Worm (Caenorhabditis elegans) whole organism, L4 larva: ENCODE data around the gene fbxc-39.

Source experiments
- D1046.2 ChIP-seq: fragments of 200-800 bp; sonication (Bioruptor generic); IDR thresholded peaks from 2 replicates; pipeline ENCODE4 v1.3.6; 2022; ENCODE audit warnings: missing genetic modification characterization, missing compliant biosample characterization
- T20F7.1 ChIP-seq: fragments of 200-800 bp; sonication (Bioruptor generic); optimal IDR thresholded peaks from 2 replicates; lab custom pipeline; 2018; ENCODE audit warnings: mild to moderate bottlenecking, missing genetic modification characterization, missing compliant biosample characterization
- arid-1 ChIP-seq: fragments of 200-800 bp; sonication (Bioruptor generic); conservative IDR thresholded peaks from 2 replicates; pipeline ENCODE4 v1.3.6; 2022; ENCODE audit warnings: missing genetic modification reagents, missing genetic modification characterization, missing compliant biosample characterization
- ceh-62 ChIP-seq: sonication (generic microtip); optimal IDR thresholded peaks from 2 replicates; lab custom pipeline; 2017; ENCODE audit warnings: missing biosample characterization, missing genetic modification characterization
- dmd-8 ChIP-seq: fragments of 200-800 bp; sonication (Bioruptor generic); IDR thresholded peaks from 2 replicates; pipeline ENCODE4 v1.3.6; 2022; ENCODE audit warnings: missing genetic modification characterization, missing compliant biosample characterization
- fos-1 ChIP-seq: fragments of 150-350 bp; optimal IDR thresholded peaks from 2 replicates; lab custom pipeline; 2014; ENCODE audit warnings: missing biosample characterization, missing genetic modification characterization
- jun-1 ChIP-seq: fragments of 150-350 bp; optimal IDR thresholded peaks from 2 replicates; lab custom pipeline; 2014; ENCODE audit warnings: missing biosample characterization, missing genetic modification reagents, missing genetic modification characterization
- mes-2 ChIP-seq: sonication (generic microtip); optimal IDR thresholded peaks from 2 replicates; lab custom pipeline; 2016; ENCODE audit warnings: missing genotype, mild to moderate bottlenecking, missing genetic modification characterization, missing compliant biosample characterization; ENCODE audit not compliant: poor library complexity, severe bottlenecking
- nhr-28 ChIP-seq: fragments of 150-350 bp; optimal IDR thresholded peaks from 2 replicates; lab custom pipeline; 2014; ENCODE audit warnings: missing biosample characterization, missing genetic modification characterization
- ztf-7 ChIP-seq: fragments of 150-350 bp; optimal IDR thresholded peaks from 2 replicates; lab custom pipeline; 2014; ENCODE audit warnings: missing biosample characterization, missing genetic modification characterization

fbxc-39 gene

ce11 chrII:1040464-1040863, 51.9 kb downstream of the fbxc-39 start, which contains the start of gene fbxb-39:
Gene fbxb-39, minus strand, starts transcription at chrII:1040564.
- TF ChIP-seq arid-1 (GFP tag; lab: Robert Waterston, UW) (no peak), nhr-28 (tag; lab: Kevin White, UChicago) (no peak), jun-1 (tag; lab: Kevin White, UChicago) (no peak), ceh-62 (tag; lab: Kevin White, UChicago) (no peak), mes-2 (no peak), dmd-8 (no peak), fos-1 (no peak), T20F7.1 (no peak), D1046.2 (no peak), ztf-7 (tag; lab: Kevin White, UChicago) (no peak)
